Fruit fly (Drosophila melanogaster): ENCODE measurements around the gene CG18213.
A peak's percentile ranks its signal among the peaks of the same experiment; 100 is the strongest.

DNA sequence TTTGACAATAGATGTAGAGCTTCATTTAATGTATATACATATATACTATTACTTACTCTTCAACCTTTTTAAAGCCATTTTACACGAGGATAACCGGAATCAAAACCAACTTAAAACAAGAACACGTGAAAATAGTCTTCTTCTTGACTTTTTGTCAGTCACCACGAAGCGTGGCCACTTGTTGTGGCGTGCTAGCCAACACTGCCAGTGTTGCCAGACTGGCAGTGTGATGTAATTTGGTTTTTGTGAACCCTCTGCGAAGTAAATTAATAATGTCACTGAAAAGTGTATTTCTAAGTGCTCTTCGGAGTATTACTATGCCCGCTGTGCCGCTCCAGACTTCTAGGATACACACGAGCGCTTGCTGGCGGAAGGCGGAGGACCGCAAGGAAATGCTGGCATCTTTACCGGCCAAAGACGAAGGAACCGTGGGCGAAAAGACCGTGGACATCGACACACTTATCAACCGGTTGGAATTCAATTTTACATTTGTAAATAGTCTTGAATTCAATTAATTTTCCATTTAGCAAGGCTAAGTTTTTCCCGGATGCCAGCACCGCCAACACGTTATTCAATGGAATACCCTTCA lies 32.6 kb upstream of the CG18213 start, which contains the start of the genes Ns1 and mRpS11:
- TF ChIP-seq svp (GFP tag) = peak; percentile 67
- TF ChIP-seq CG10631 (GFP tag; optimal IDR thresholded peaks at IDR 0.05) = no peak
- peak; percentile 95 for TF ChIP-seq vri (GFP tag; optimal IDR thresholded peaks at IDR 0.05)
- TF ChIP-seq net (GFP tag; optimal IDR thresholded peaks at IDR 0.05) = no peak
- no peak for TF ChIP-seq CG11902 (GFP tag; optimal IDR thresholded peaks at IDR 0.05)
- no peak for TF ChIP-seq Sox15 (GFP tag; optimal IDR thresholded peaks at IDR 0.05)
- TF ChIP-seq CG8319 (GFP tag; optimal IDR thresholded peaks at IDR 0.05) = no peak
- TF ChIP-seq Blimp-1 (GFP tag; optimal IDR thresholded peaks at IDR 0.05) = no peak
- TF ChIP-seq CG32006 (GFP tag; optimal IDR thresholded peaks at IDR 0.05) = no peak
- TF ChIP-seq cyc (GFP tag; optimal IDR thresholded peaks at IDR 0.05) = peak; percentile 28
- TF ChIP-seq CG4318 (GFP tag; optimal IDR thresholded peaks at IDR 0.05) = no peak
- TF ChIP-seq CG8632 (GFP tag; optimal IDR thresholded peaks at IDR 0.05) = no peak
- no peak for TF ChIP-seq acj6 (GFP tag; optimal IDR thresholded peaks at IDR 0.05)
